Fruit fly (Drosophila melanogaster) S2 (cell line): ENCODE measurements around the gene CG43739.

ENCODE experiments used
- CG8478 ChIP-seq: fragments of >200 bp; optimal IDR thresholded peaks from 2 replicates; lab custom pipeline; 2018
- CTCF ChIP-seq, 2 experiments: fragments of >200 bp; optimal IDR thresholded peaks; 2 replicates each; lab custom pipeline; 2018

Gene CG43739

dm6 chr2L:20852092-20852628 is 66.6 kb downstream of the CG43739 start, which contains the start of gene twit:
twit (plus strand) TSS chr2L:20852578.
- no peak for TF ChIP-seq CTCF (optimal IDR thresholded peaks at IDR 0.05; lab: Kevin White, UChicago)
- TF ChIP-seq CG8478 (lab: Kevin White, UChicago): no peak

dm6 chr2L:20851592-20851991 is 67.1 kb downstream of the CG43739 start:
- TF ChIP-seq CG8478 (lab: Kevin White, UChicago) (no peak), CTCF (optimal IDR thresholded peaks at IDR 0.05; lab: Kevin White, UChicago) (peak in 1 of 2 experiments; percentile 54)

- TF ChIP-seq CTCF (optimal IDR thresholded peaks at IDR 0.05; lab: Kevin White, UChicago): no peak
- TF ChIP-seq CG8478 (lab: Kevin White, UChicago): no peak
These were observed 69.7 kb downstream of the CG43739 start, which contains the start of gene CG14402 for dm6 chr2L:20849000-20849399. CG14402 (plus strand) TSS chr2L:20849300.

- no peak for TF ChIP-seq CG8478 (lab: Kevin White, UChicago)
- TF ChIP-seq CTCF (optimal IDR thresholded peaks at IDR 0.05; lab: Kevin White, UChicago): no peak
These were observed 74.3 kb downstream of the CG43739 start for dm6 chr2L:20844381-20844780.

- TF ChIP-seq CTCF (optimal IDR thresholded peaks at IDR 0.05; lab: Kevin White, UChicago) (no peak), CG8478 (lab: Kevin White, UChicago) (no peak)
These were observed 78.2 kb downstream of the CG43739 start, which contains the start of gene CG31676 for dm6 chr2L:20840462-20841038. CG31676 (plus strand) TSS chr2L:20840750.

- TF ChIP-seq CTCF (optimal IDR thresholded peaks at IDR 0.05; lab: Kevin White, UChicago): no peak
- TF ChIP-seq CG8478 (lab: Kevin White, UChicago): no peak
These were observed 78.7 kb downstream of the CG43739 start for dm6 chr2L:20840006-20840405.

- no peak for TF ChIP-seq CG8478 (lab: Kevin White, UChicago)
- TF ChIP-seq CTCF (optimal IDR thresholded peaks at IDR 0.05; lab: Kevin White, UChicago): no peak
These were observed 80.8 kb downstream of the CG43739 start, which contains the start of gene Spn38F for dm6 chr2L:20837885-20838284. Spn38F (minus strand) TSS chr2L:20837985.

dm6 chr2L:20835501-20835900 is 83.2 kb downstream of the CG43739 start, which contains the start of gene Oseg5:
Oseg5 (minus strand) TSS chr2L:20835840.
- TF ChIP-seq CTCF (optimal IDR thresholded peaks at IDR 0.05; lab: Kevin White, UChicago) (peak; percentile 19 to 56), CG8478 (lab: Kevin White, UChicago) (no peak)

- no peak for TF ChIP-seq CG8478 (lab: Kevin White, UChicago)
- no peak for TF ChIP-seq CTCF (optimal IDR thresholded peaks at IDR 0.05; lab: Kevin White, UChicago)
These were observed 87.7 kb downstream of the CG43739 start, which contains the start of gene CG31674 for dm6 chr2L:20831060-20831459. CG31674 (plus strand) TSS chr2L:20831262.

- TF ChIP-seq CG8478 (lab: Kevin White, UChicago) (no peak), CTCF (optimal IDR thresholded peaks at IDR 0.05; lab: Kevin White, UChicago) (no peak)
These were observed 88.9 kb downstream of the CG43739 start for dm6 chr2L:20829755-20830396.

dm6 chr2L:20829309-20829708 is 89.4 kb downstream of the CG43739 start, which contains the start of gene CG31673:
CG31673 (plus strand) TSS chr2L:20829609.
- TF ChIP-seq CG8478 (lab: Kevin White, UChicago): no peak
- no peak for TF ChIP-seq CTCF (optimal IDR thresholded peaks at IDR 0.05; lab: Kevin White, UChicago)

- no peak for TF ChIP-seq CG8478 (lab: Kevin White, UChicago)
These were observed 90.0 kb downstream of the CG43739 start for dm6 chr2L:20828701-20829100.

- TF ChIP-seq CG8478 (lab: Kevin White, UChicago) (no peak), CTCF (optimal IDR thresholded peaks at IDR 0.05; lab: Kevin White, UChicago) (no peak)
These were observed 91.7 kb downstream of the CG43739 start for dm6 chr2L:20827045-20827444.

dm6 chr2L:20826226-20826625 is 92.5 kb downstream of the CG43739 start:
- peak; percentile 77 to 86 for TF ChIP-seq CTCF (optimal IDR thresholded peaks at IDR 0.05; lab: Kevin White, UChicago)
- TF ChIP-seq CG8478 (lab: Kevin White, UChicago): no peak

- TF ChIP-seq CG8478 (lab: Kevin White, UChicago): no peak
- no peak for TF ChIP-seq CTCF (optimal IDR thresholded peaks at IDR 0.05; lab: Kevin White, UChicago)
These were observed 93.5 kb downstream of the CG43739 start for dm6 chr2L:20825265-20825664.
